Worm (Caenorhabditis elegans) whole organism, L3 larva: ENCODE results near the gene F21D5.7.

ENCODE experiments used
- ceh-82 ChIP-seq: fragments of 150-350 bp; optimal IDR thresholded peaks from 2 replicates; lab custom pipeline; 2014; ENCODE audit warnings: missing biosample characterization, missing genetic modification characterization
- elt-1 ChIP-seq: fragments of 150-350 bp; optimal IDR thresholded peaks from 2 replicates; lab custom pipeline; 2014; ENCODE audit warnings: missing biosample characterization, missing genetic modification characterization
- fkh-2 ChIP-seq: fragments of 150-350 bp; optimal IDR thresholded peaks from 2 replicates; lab custom pipeline; 2014; ENCODE audit warnings: missing biosample characterization, missing genetic modification reagents, missing genetic modification characterization
- fos-1 ChIP-seq: fragments of 150-350 bp; optimal IDR thresholded peaks from 2 replicates; lab custom pipeline; 2014; ENCODE audit warnings: missing biosample characterization, missing genetic modification characterization
- jun-1 ChIP-seq: fragments of 150-350 bp; optimal IDR thresholded peaks from 2 replicates; lab custom pipeline; 2014; ENCODE audit warnings: missing biosample characterization, missing genetic modification reagents, missing genetic modification characterization
- nhr-237 ChIP-seq: fragments of 150-350 bp; optimal IDR thresholded peaks from 2 replicates; lab custom pipeline; 2014; ENCODE audit warnings: missing biosample characterization, missing genetic modification characterization
- nhr-76 ChIP-seq: fragments of 150-350 bp; sonication (generic microtip); optimal IDR thresholded peaks from 5 replicates; lab custom pipeline; 2014; ENCODE audit warnings: missing biosample characterization, missing genetic modification characterization
- skn-1 ChIP-seq: fragments of 150-350 bp; optimal IDR thresholded peaks from 2 replicates; lab custom pipeline; 2014; ENCODE audit warnings: missing biosample characterization, missing genetic modification characterization
- snpc-4 ChIP-seq: fragments of 150-350 bp; optimal IDR thresholded peaks from 2 replicates; lab custom pipeline; 2014; ENCODE audit warnings: missing biosample characterization, missing genetic modification characterization
- ztf-4 ChIP-seq: fragments of 150-350 bp; optimal IDR thresholded peaks from 2 replicates; lab custom pipeline; 2014; ENCODE audit warnings: missing biosample characterization, missing genetic modification characterization

DNA sequence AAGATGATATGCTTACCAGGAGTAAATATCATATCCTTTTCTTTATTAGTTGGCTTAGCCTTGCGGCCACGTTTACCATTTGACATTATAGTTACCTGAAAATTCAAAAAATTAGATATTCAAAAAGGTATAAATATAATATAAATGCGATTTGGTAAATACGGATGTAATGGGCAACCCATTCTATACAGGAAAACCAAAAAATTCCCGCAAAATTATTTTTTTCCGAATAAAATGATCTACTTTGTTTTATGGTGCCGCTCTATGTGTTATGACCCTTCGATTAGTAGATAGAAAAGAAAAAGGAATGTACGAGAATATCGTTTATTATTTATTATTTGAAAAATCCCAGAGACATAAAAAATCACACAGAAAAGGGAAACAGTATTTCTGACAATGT is 11.2 kb upstream of the F21D5.7 start, which contains the start of gene elli-1:
- TF ChIP-seq nhr-76 (tag; lab: Kevin White, UChicago) (no peak), fos-1 (tag; lab: Kevin White, UChicago) (no peak), snpc-4 (no peak), ceh-82 (tag; lab: Kevin White, UChicago) (no peak), skn-1 (tag; lab: Kevin White, UChicago) (no peak), elt-1 (tag; lab: Kevin White, UChicago) (no peak), ztf-4 (tag; lab: Kevin White, UChicago) (no peak), jun-1 (tag; lab: Kevin White, UChicago) (no peak), nhr-237 (tag; lab: Kevin White, UChicago) (no peak), fkh-2 (tag; lab: Kevin White, UChicago) (no peak)
